Worm (Caenorhabditis elegans) whole organism, L4 larva: ENCODE measurements around the gene Y54G2A.72.
A peak's percentile ranks its signal among the peaks of the same experiment; 100 is the strongest.

Source experiments
- F26F4.8 ChIP-seq: fragments of 200-800 bp; sonication (Bioruptor generic); conservative IDR thresholded peaks from 2 replicates; pipeline ENCODE4 v1.3.6; 2022; ENCODE audit warnings: missing genetic modification characterization, missing compliant biosample characterization
- F37D6.2 ChIP-seq: sonication (generic microtip); optimal IDR thresholded peaks from 2 replicates; lab custom pipeline; 2016; ENCODE audit warnings: mild to moderate bottlenecking, missing genetic modification characterization, missing compliant biosample characterization
- F49E8.2 ChIP-seq: sonication (generic microtip); optimal IDR thresholded peaks from 2 replicates; lab custom pipeline; 2016; ENCODE audit warnings: missing compliant biosample characterization, mild to moderate bottlenecking, missing genetic modification characterization, borderline replicate concordance
- R02D3.7 ChIP-seq: fragments of 150-350 bp; sonication (generic microtip); optimal IDR thresholded peaks from 3 replicates; lab custom pipeline; 2014; ENCODE audit warnings: missing biosample characterization, missing genetic modification characterization
- Y5F2A.4 ChIP-seq: fragments of 200-800 bp; sonication (Bioruptor generic); optimal IDR thresholded peaks from 2 replicates; lab custom pipeline; 2018; ENCODE audit warnings: mild to moderate bottlenecking, missing genetic modification characterization, missing compliant biosample characterization
- ZK337.2 ChIP-seq: fragments of 200-800 bp; sonication (Bioruptor generic); IDR thresholded peaks from 2 replicates; pipeline ENCODE4 v1.3.6; 2022; ENCODE audit warnings: missing genetic modification reagents, missing genetic modification characterization, missing compliant biosample characterization
- ZK546.5 ChIP-seq, 2 experiments: sonication (generic microtip); optimal IDR thresholded peaks; 2 replicates each; lab custom pipeline; 2017; ENCODE audit warnings: missing biosample characterization in 2 of 2, missing genetic modification characterization in 2 of 2
- ama-1 ChIP-seq: fragments of 150-350 bp; optimal IDR thresholded peaks from 2 replicates; lab custom pipeline; 2014; ENCODE audit warnings: inconsistent platforms, mixed read lengths
- attf-4 ChIP-seq: sonication (generic microtip); optimal IDR thresholded peaks from 3 replicates; lab custom pipeline; 2017; ENCODE audit warnings: missing biosample characterization, missing genetic modification characterization
- ceh-20 ChIP-seq: fragments of 200-800 bp; sonication (Bioruptor generic); IDR thresholded peaks from 2 replicates; pipeline ENCODE4 v1.3.6; 2022; ENCODE audit warnings: missing genetic modification reagents, missing genetic modification characterization, missing compliant biosample characterization
- ceh-44 ChIP-seq: fragments of 200-800 bp; sonication (Bioruptor generic); IDR thresholded peaks from 2 replicates; pipeline ENCODE4 v1.3.6; 2022; ENCODE audit warnings: missing genetic modification reagents, missing genetic modification characterization, missing compliant biosample characterization
- ceh-62 ChIP-seq: sonication (generic microtip); optimal IDR thresholded peaks from 2 replicates; lab custom pipeline; 2017; ENCODE audit warnings: missing biosample characterization, missing genetic modification characterization
- ces-1 ChIP-seq: fragments of 150-350 bp; sonication (generic microtip); optimal IDR thresholded peaks from 4 replicates; lab custom pipeline; 2014; ENCODE audit warnings: missing biosample characterization, missing genetic modification reagents, missing genetic modification characterization
- ctbp-1 ChIP-seq: fragments of 200-800 bp; sonication (Bioruptor generic); IDR thresholded peaks from 2 replicates; pipeline ENCODE4 v1.3.6; 2022; ENCODE audit warnings: missing genetic modification reagents, missing genetic modification characterization, missing compliant biosample characterization
- daf-16 ChIP-seq, 3 experiments: sonication (generic microtip); optimal IDR thresholded peaks; 2 replicates each; lab custom pipeline; 2016 to 2017; ENCODE audit warnings: missing genetic modification characterization in 3 of 3, missing genetic modification reagents in 3 of 3, mild to moderate bottlenecking in 2 of 3, missing compliant biosample characterization in 2 of 3, missing biosample characterization in 1 of 3, moderate library complexity in 1 of 3
- dmd-9 ChIP-seq: fragments of 200-800 bp; sonication (Bioruptor generic); IDR thresholded peaks from 2 replicates; pipeline ENCODE4 v1.3.6; 2022; ENCODE audit warnings: missing genetic modification reagents, missing genetic modification characterization, missing compliant biosample characterization
- dpl-1 ChIP-seq: fragments of 150-350 bp; optimal IDR thresholded peaks from 2 replicates; lab custom pipeline; 2014; ENCODE audit warnings: missing biosample characterization, missing genetic modification reagents, missing genetic modification characterization
- duxl-1 ChIP-seq: sonication (generic microtip); optimal IDR thresholded peaks from 2 replicates; lab custom pipeline; 2016; ENCODE audit warnings: mild to moderate bottlenecking, missing genetic modification characterization, moderate library complexity, missing compliant biosample characterization; ENCODE audit not compliant: poor library complexity
- dve-1 ChIP-seq: sonication (generic microtip); optimal IDR thresholded peaks from 2 replicates; lab custom pipeline; 2017; ENCODE audit warnings: antibody characterized with exemption, mild to moderate bottlenecking, missing genetic modification characterization, missing compliant biosample characterization; ENCODE audit not compliant: insufficient read depth
- fkh-10 ChIP-seq: fragments of 150-350 bp; optimal IDR thresholded peaks from 2 replicates; lab custom pipeline; 2014; ENCODE audit warnings: missing biosample characterization, missing genetic modification reagents, missing genetic modification characterization
- hlh-11 ChIP-seq: fragments of 200-800 bp; sonication (Bioruptor generic); optimal IDR thresholded peaks from 2 replicates; lab custom pipeline; 2018; ENCODE audit warnings: mild to moderate bottlenecking, missing genetic modification characterization, missing compliant biosample characterization
- hlh-30 ChIP-seq: sonication (generic microtip); optimal IDR thresholded peaks from 2 replicates; lab custom pipeline; 2017; ENCODE audit warnings: antibody characterized with exemption, mild to moderate bottlenecking, missing genetic modification characterization, missing compliant biosample characterization; ENCODE audit not compliant: insufficient read depth
- hmg-1.1 ChIP-seq: fragments of 200-800 bp; sonication (Bioruptor generic); IDR thresholded peaks from 2 replicates; pipeline ENCODE4 v1.3.6; 2022; ENCODE audit warnings: missing genetic modification reagents, missing genetic modification characterization, missing compliant biosample characterization
- lin-38 ChIP-seq: fragments of 200-800 bp; sonication (Bioruptor generic); IDR thresholded peaks from 2 replicates; pipeline ENCODE4 v1.3.6; 2022; ENCODE audit warnings: missing genetic modification reagents, missing genetic modification characterization, missing compliant biosample characterization
- madf-5 ChIP-seq, 2 experiments: fragments of 200-800 bp; sonication (Bioruptor generic); IDR thresholded peaks; 2 replicates each; pipeline ENCODE4 v1.3.6; 2022; ENCODE audit warnings: missing compliant biosample characterization in 2 of 2, missing genetic modification characterization in 2 of 2
- mdt-29 ChIP-seq: fragments of 200-800 bp; sonication (Bioruptor generic); IDR thresholded peaks from 2 replicates; pipeline ENCODE4 v1.3.6; 2022; ENCODE audit warnings: missing genetic modification reagents, missing genetic modification characterization, missing compliant biosample characterization
- mes-2 ChIP-seq: sonication (generic microtip); optimal IDR thresholded peaks from 2 replicates; lab custom pipeline; 2016; ENCODE audit warnings: missing genotype, mild to moderate bottlenecking, missing genetic modification characterization, missing compliant biosample characterization; ENCODE audit not compliant: poor library complexity, severe bottlenecking
- mxl-2 ChIP-seq: fragments of 200-800 bp; sonication (Bioruptor generic); conservative IDR thresholded peaks from 2 replicates; pipeline ENCODE4 v1.3.6; 2022; ENCODE audit warnings: missing genetic modification reagents, missing genetic modification characterization, missing compliant biosample characterization
- mxl-3 ChIP-seq: fragments of 200-800 bp; sonication (Bioruptor generic); optimal IDR thresholded peaks from 2 replicates; lab custom pipeline; 2018; ENCODE audit warnings: mild to moderate bottlenecking, missing genetic modification characterization, missing compliant biosample characterization
- nhr-11 ChIP-seq: fragments of 150-350 bp; optimal IDR thresholded peaks from 2 replicates; lab custom pipeline; 2014; ENCODE audit warnings: missing biosample characterization, missing genetic modification characterization
- nhr-237 ChIP-seq: sonication (generic microtip); optimal IDR thresholded peaks from 2 replicates; lab custom pipeline; 2017; ENCODE audit warnings: missing biosample characterization, missing genetic modification characterization
- nhr-48 ChIP-seq: sonication (generic microtip); optimal IDR thresholded peaks from 2 replicates; lab custom pipeline; 2016; ENCODE audit warnings: mild to moderate bottlenecking, missing genetic modification characterization, missing compliant biosample characterization
- nhr-6 ChIP-seq: fragments of 150-350 bp; optimal IDR thresholded peaks from 2 replicates; lab custom pipeline; 2014; ENCODE audit warnings: missing biosample characterization, missing genetic modification characterization
- pha-4 ChIP-seq, 2 experiments: fragments of 150-350 bp in 1 of 2; fragments of 200-800 bp in 1 of 2; sonication (Bioruptor generic) in 1 of 2; IDR thresholded peaks in 1 of 2; optimal IDR thresholded peaks in 1 of 2; 2 replicates each; pipeline versions ENCODE4 v1.3.6 to Lab custom; 2014 to 2022; ENCODE audit warnings: missing genetic modification characterization in 2 of 2, missing genetic modification reagents in 2 of 2, missing biosample characterization in 1 of 2, missing compliant biosample characterization in 1 of 2
- php-3 ChIP-seq: fragments of 200-800 bp; sonication (Bioruptor generic); IDR thresholded peaks from 2 replicates; pipeline ENCODE4 v1.3.6; 2022; ENCODE audit warnings: missing genetic modification reagents, missing genetic modification characterization, missing compliant biosample characterization
- pqm-1 ChIP-seq: sonication (generic microtip); optimal IDR thresholded peaks from 2 replicates; lab custom pipeline; 2017; ENCODE audit warnings: missing biosample characterization, missing genetic modification characterization
- rbr-2 ChIP-seq: sonication (generic microtip); optimal IDR thresholded peaks from 2 replicates; lab custom pipeline; 2016; ENCODE audit warnings: missing genotype, missing genetic modification characterization, missing compliant biosample characterization
- saeg-2 ChIP-seq: fragments of 200-800 bp; sonication (Bioruptor generic); IDR thresholded peaks from 2 replicates; pipeline ENCODE4 v1.3.6; 2022; ENCODE audit warnings: missing genetic modification reagents, missing genetic modification characterization, missing compliant biosample characterization
- sdz-12 ChIP-seq: fragments of 200-800 bp; sonication (Bioruptor generic); optimal IDR thresholded peaks from 2 replicates; lab custom pipeline; 2018; ENCODE audit warnings: mild to moderate bottlenecking, missing genetic modification characterization, missing compliant biosample characterization
- skn-1 ChIP-seq: fragments of 150-350 bp; optimal IDR thresholded peaks from 2 replicates; lab custom pipeline; 2014; ENCODE audit warnings: missing biosample characterization, missing genetic modification characterization
- snpc-1.2 ChIP-seq: fragments of 200-800 bp; sonication (Bioruptor generic); IDR thresholded peaks from 2 replicates; pipeline ENCODE4 v1.3.6; 2022; ENCODE audit warnings: missing genetic modification reagents, missing genetic modification characterization, missing compliant biosample characterization
- snpc-4 ChIP-seq: fragments of 150-350 bp; optimal IDR thresholded peaks from 2 replicates; lab custom pipeline; 2014; ENCODE audit warnings: missing biosample characterization, missing genetic modification characterization
- spr-1 ChIP-seq: sonication (generic microtip); optimal IDR thresholded peaks from 2 replicates; lab custom pipeline; 2016; ENCODE audit warnings: mild to moderate bottlenecking, missing genetic modification characterization, missing compliant biosample characterization
- unc-130 ChIP-seq: sonication (generic microtip); optimal IDR thresholded peaks from 2 replicates; lab custom pipeline; 2016; ENCODE audit warnings: missing genetic modification reagents, missing genetic modification characterization, missing compliant biosample characterization
- unc-39 ChIP-seq: sonication (generic microtip); optimal IDR thresholded peaks from 2 replicates; lab custom pipeline; 2017; ENCODE audit warnings: missing biosample characterization, missing genetic modification characterization
- vab-7 ChIP-seq: fragments of 200-800 bp; sonication (Bioruptor generic); IDR thresholded peaks from 2 replicates; pipeline ENCODE4 v1.3.6; 2022; ENCODE audit warnings: missing genetic modification reagents, missing genetic modification characterization, missing compliant biosample characterization
- zip-2 ChIP-seq: fragments of 150-350 bp; optimal IDR thresholded peaks from 2 replicates; lab custom pipeline; 2014; ENCODE audit warnings: missing biosample characterization, missing genetic modification characterization
- ztf-11 ChIP-seq: fragments of 150-350 bp; optimal IDR thresholded peaks from 2 replicates; lab custom pipeline; 2014; ENCODE audit warnings: missing biosample characterization, missing genetic modification characterization

The Y54G2A.72 gene

ce11 chrIV:2773382-2773979, 4.5 kb upstream of the Y54G2A.72 start (continued):
- peak; percentile 48 for TF ChIP-seq hlh-11 (tag; lab: Kevin White, UChicago)
- TF ChIP-seq lin-38 (GFP tag; lab: Robert Waterston, UW) = no peak
- TF ChIP-seq dpl-1 = no peak
- no peak for TF ChIP-seq php-3
- TF ChIP-seq ces-1 = no peak
- TF ChIP-seq ceh-20 (GFP tag; lab: Robert Waterston, UW) = no peak
- TF ChIP-seq nhr-237 = no peak
- no peak for TF ChIP-seq mxl-3 (GFP tag; lab: Kevin White, UChicago)
- no peak for TF ChIP-seq pha-4 (GFP tag; IDR thresholded peaks at IDR 0.05; lab: Robert Waterston, UW)
- TF ChIP-seq pha-4 (tag; optimal IDR thresholded peaks at IDR 0.05; lab: Kevin White, UChicago) = peak; percentile 28
- TF ChIP-seq saeg-2 (GFP tag; lab: Robert Waterston, UW) = no peak

ce11 chrIV:2774500-2774899, 3.4 kb upstream of the Y54G2A.72 start:
- no peak for TF ChIP-seq ceh-44 (GFP tag; lab: Robert Waterston, UW)
- TF ChIP-seq zip-2 (tag; lab: Kevin White, UChicago) = no peak
- no peak for TF ChIP-seq pqm-1 (tag; lab: Kevin White, UChicago)
- TF ChIP-seq attf-4 (tag; lab: Kevin White, UChicago) = no peak
- TF ChIP-seq nhr-6 (tag; lab: Kevin White, UChicago) = peak; percentile 54
- TF ChIP-seq ZK546.5 (tag; optimal IDR thresholded peaks at IDR 0.05; lab: Kevin White, UChicago) = no peak
- TF ChIP-seq mes-2 (tag; lab: Kevin White, UChicago) = peak; percentile 58
- TF ChIP-seq hlh-30 (tag; lab: Kevin White, UChicago) = peak; percentile 99
- no peak for TF ChIP-seq skn-1
- no peak for TF ChIP-seq ceh-62 (tag; lab: Kevin White, UChicago)
- peak; percentile 52 for TF ChIP-seq rbr-2 (tag; lab: Kevin White, UChicago)
- TF ChIP-seq vab-7 = no peak
- TF ChIP-seq snpc-1.2 = no peak
- TF ChIP-seq lin-38 (GFP tag; lab: Robert Waterston, UW) = peak; percentile 41; the same call in 1 of the 2 replicates
- TF ChIP-seq snpc-4 (tag; lab: Kevin White, UChicago) = no peak
- no peak for TF ChIP-seq fkh-10 (GFP tag; lab: Kevin White, UChicago)
- no peak for TF ChIP-seq ZK337.2 (GFP tag; lab: Robert Waterston, UW)
- peak; percentile 80 for TF ChIP-seq pha-4 (GFP tag; IDR thresholded peaks at IDR 0.05; lab: Robert Waterston, UW)
- peak; percentile 92 for TF ChIP-seq pha-4 (tag; optimal IDR thresholded peaks at IDR 0.05; lab: Kevin White, UChicago)
- peak; percentile 85 for TF ChIP-seq ama-1
- TF ChIP-seq mxl-2 (GFP tag; lab: Robert Waterston, UW) = no peak
- TF ChIP-seq unc-130 (GFP tag; lab: Kevin White, UChicago) = no peak
- TF ChIP-seq duxl-1 (tag; lab: Kevin White, UChicago) = no peak
- TF ChIP-seq ctbp-1 = peak; percentile 49; the same call in 1 of the 2 replicates
- peak in 1 of 2 experiments; percentile 20 for TF ChIP-seq daf-16 (GFP tag; optimal IDR thresholded peaks at IDR 0.05; lab: Kevin White, UChicago)
- TF ChIP-seq daf-16 (tag; optimal IDR thresholded peaks at IDR 0.05; lab: Kevin White, UChicago) = peak; percentile 88
- TF ChIP-seq F26F4.8 (GFP tag; lab: Robert Waterston, UW) = no peak
- no peak for TF ChIP-seq F49E8.2 (tag; lab: Kevin White, UChicago)
- TF ChIP-seq Y5F2A.4 (GFP tag; lab: Kevin White, UChicago) = no peak
- TF ChIP-seq sdz-12 (GFP tag; lab: Kevin White, UChicago) = no peak
- no peak for TF ChIP-seq R02D3.7 (tag; lab: Kevin White, UChicago)
- TF ChIP-seq unc-39 (tag; lab: Kevin White, UChicago) = no peak
- TF ChIP-seq mxl-3 (GFP tag; lab: Kevin White, UChicago) = peak; percentile 73
- no peak for TF ChIP-seq dmd-9
- TF ChIP-seq nhr-11 (tag; lab: Kevin White, UChicago) = peak; percentile 66
- TF ChIP-seq F37D6.2 (tag; lab: Kevin White, UChicago) = no peak
- peak; percentile 82 for TF ChIP-seq hmg-1.1 (GFP tag; lab: Robert Waterston, UW)
- peak; percentile 39 for TF ChIP-seq spr-1
- peak; percentile 92 for TF ChIP-seq dve-1 (tag; lab: Kevin White, UChicago)
- no peak for TF ChIP-seq ztf-11 (tag; lab: Kevin White, UChicago)
- no peak for TF ChIP-seq nhr-48 (tag; lab: Kevin White, UChicago)
- no peak for TF ChIP-seq madf-5 (GFP tag; IDR thresholded peaks at IDR 0.05; lab: Robert Waterston, UW)
- TF ChIP-seq mdt-29 (GFP tag; lab: Robert Waterston, UW) = 0 out of 2 replicates have a peak, but pooled peaks have one; percentile 48
